Worm (Caenorhabditis elegans): ENCODE data around the gene mon-2.

mon-2 gene

ce11 chrIV:12154195-12154677 lies 57.7 kb downstream of the mon-2 start, which contains the start of gene B0001.7:
B0001.7 (minus strand) TSS chrIV:12154245.
- TF ChIP-seq him-1 (tag; optimal IDR thresholded peaks at IDR 0.05) = no peak
- TF ChIP-seq efl-1 (GFP tag; optimal IDR thresholded peaks at IDR 0.05) = peak; percentile 69
- no peak for TF ChIP-seq ccch-3 (GFP tag; optimal IDR thresholded peaks at IDR 0.05)
- TF ChIP-seq cebp-1 (GFP tag; IDR thresholded peaks at IDR 0.05) = no peak
- no peak for TF ChIP-seq cebp-1 (tag; optimal IDR thresholded peaks at IDR 0.05)
- no peak for TF ChIP-seq athp-1 (tag; optimal IDR thresholded peaks at IDR 0.05)
- no peak for TF ChIP-seq T26A5.8 (tag; optimal IDR thresholded peaks at IDR 0.05)
- TF ChIP-seq lin-35 (GFP tag; optimal IDR thresholded peaks at IDR 0.05) = no peak
- TF ChIP-seq zfh-2 (GFP tag; conservative IDR thresholded peaks at IDR 0.05) = no peak
- TF ChIP-seq let-526 (GFP tag; IDR thresholded peaks at IDR 0.05) = no peak
- TF ChIP-seq cebp-2 (GFP tag; IDR thresholded peaks at IDR 0.05) = no peak
- peak; percentile 83 for TF ChIP-seq xnd-1 (tag; optimal IDR thresholded peaks at IDR 0.05)
- no peak for TF ChIP-seq ztf-22 (GFP tag; optimal IDR thresholded peaks at IDR 0.05)
- TF ChIP-seq F37B4.10 (GFP tag; IDR thresholded peaks at IDR 0.05) = no peak
- no peak for TF ChIP-seq pbrm-1 (GFP tag; IDR thresholded peaks at IDR 0.05)
- TF ChIP-seq egl-18 (GFP tag; IDR thresholded peaks at IDR 0.05) = no peak
- peak; percentile 66 for TF ChIP-seq lin-54 (GFP tag; optimal IDR thresholded peaks at IDR 0.05)
- TF ChIP-seq hrde-1 (tag; optimal IDR thresholded peaks at IDR 0.05; ENCODE audit: borderline replicate concordance) = no peak
- TF ChIP-seq madf-6 (GFP tag; IDR thresholded peaks at IDR 0.05) = peak; percentile 88
- TF ChIP-seq madf-8 (GFP tag; conservative IDR thresholded peaks at IDR 0.05) = peak; percentile 76
- TF ChIP-seq lsl-1 (GFP tag; optimal IDR thresholded peaks at IDR 0.05) = peak; percentile 90
- peak; percentile 22 for TF ChIP-seq tbp1 (GFP tag; optimal IDR thresholded peaks at IDR 0.05)
- no peak for TF ChIP-seq ceh-79 (tag; optimal IDR thresholded peaks at IDR 0.05)
- TF ChIP-seq ztf-18 (tag; optimal IDR thresholded peaks at IDR 0.05) = no peak
- no peak for TF ChIP-seq ztf-26 (tag; optimal IDR thresholded peaks at IDR 0.05)
- TF ChIP-seq gei-17 (GFP tag; optimal IDR thresholded peaks at IDR 0.05) = no peak
- no peak for TF ChIP-seq F22D6.2 (tag; optimal IDR thresholded peaks at IDR 0.05)
- TF ChIP-seq nhr-27 (tag; optimal IDR thresholded peaks at IDR 0.05) = no peak
- TF ChIP-seq T07F8.4 (tag; optimal IDR thresholded peaks at IDR 0.05) = no peak
- TF ChIP-seq F33H1.4 (GFP tag; IDR thresholded peaks at IDR 0.05) = peak; percentile 86
- no peak for TF ChIP-seq snpc-4 (GFP tag; optimal IDR thresholded peaks at IDR 0.05)
- TF ChIP-seq snpc-4 (tag; optimal IDR thresholded peaks at IDR 0.05) = peak in 1 of 4 experiments; percentile 36
- peak; percentile 65; the same call in 1 of the 2 replicates for TF ChIP-seq ceh-91 (GFP tag; IDR thresholded peaks at IDR 0.05)
- TF ChIP-seq D2030.7 (GFP tag; IDR thresholded peaks at IDR 0.05) = peak; percentile 46; the same call in 1 of the 2 replicates
- no peak for TF ChIP-seq Y79H2A.3 (GFP tag; conservative IDR thresholded peaks at IDR 0.05)
